Worm (Caenorhabditis elegans) whole organism, L2 larva: ENCODE measurements around the gene str-64.

Experiments
- fos-1 ChIP-seq: fragments of 150-350 bp; optimal IDR thresholded peaks from 2 replicates; lab custom pipeline; 2014; ENCODE audit warnings: missing biosample characterization, missing genetic modification characterization
- nhr-129 ChIP-seq: fragments of 150-350 bp; optimal IDR thresholded peaks from 2 replicates; lab custom pipeline; 2014; ENCODE audit warnings: missing biosample characterization, missing genetic modification characterization
- snpc-4 ChIP-seq: fragments of 150-350 bp; optimal IDR thresholded peaks from 2 replicates; lab custom pipeline; 2014; ENCODE audit warnings: missing biosample characterization, missing genetic modification characterization

DNA sequence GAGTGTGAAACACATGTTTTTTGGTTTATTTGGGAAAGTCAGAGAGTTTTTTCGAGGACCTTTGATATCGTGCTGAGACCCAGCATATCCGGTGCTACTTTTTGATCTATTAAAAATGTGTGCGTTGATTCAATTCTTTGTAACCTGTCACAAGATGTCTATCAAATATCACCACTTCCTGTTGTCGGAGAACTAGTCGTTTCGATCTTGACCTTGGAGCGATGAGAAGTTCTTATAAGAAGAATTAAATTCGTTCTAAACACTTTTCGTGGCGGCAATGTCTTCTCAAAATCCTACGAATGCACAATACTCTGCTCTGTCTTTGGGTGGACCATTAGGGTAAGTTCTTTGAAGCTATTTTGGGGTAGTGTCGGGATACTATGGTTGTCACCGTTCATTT is 33.1 kb downstream of the str-64 start, which contains the start of gene F35F10.1:
- TF ChIP-seq nhr-129 (tag; lab: Kevin White, UChicago) (no peak), fos-1 (tag; lab: Kevin White, UChicago) (no peak), snpc-4 (tag; lab: Kevin White, UChicago) (no peak)
